Fruit fly (Drosophila melanogaster) whole organism, adult: ENCODE measurements around the gene dsx-c73A.

ENCODE experiments used
- CG11617 ChIP-seq: fragments of 200-800 bp; sonication (Bioruptor generic); optimal IDR thresholded peaks from 2 replicates; lab custom pipeline; 2017; ENCODE audit warnings: mild to moderate bottlenecking, missing biosample characterization, missing genetic modification reagents, missing genetic modification characterization
- CG12768 ChIP-seq: fragments of 200-800 bp; sonication (Bioruptor generic); optimal IDR thresholded peaks from 2 replicates; lab custom pipeline; 2017; ENCODE audit warnings: missing biosample characterization, missing genetic modification characterization, mild to moderate bottlenecking, moderate library complexity, missing genetic modification reagents
- CG14711 ChIP-seq: fragments of 200-800 bp; sonication (Bioruptor generic); optimal IDR thresholded peaks from 2 replicates; lab custom pipeline; 2018; ENCODE audit warnings: missing biosample characterization, mild to moderate bottlenecking, missing genetic modification characterization, moderate library complexity
- CG1620 ChIP-seq: fragments of 200-800 bp; sonication (Bioruptor generic); optimal IDR thresholded peaks from 2 replicates; lab custom pipeline; 2016; ENCODE audit warnings: missing biosample characterization, missing genetic modification characterization
- CG33017 ChIP-seq: fragments of 200-800 bp; sonication (Bioruptor generic); optimal IDR thresholded peaks from 2 replicates; lab custom pipeline; 2018; ENCODE audit warnings: missing biosample characterization, mild to moderate bottlenecking, missing genetic modification characterization, moderate library complexity
- CG5204 ChIP-seq: fragments of 200-800 bp; sonication (Bioruptor generic); optimal IDR thresholded peaks from 2 replicates; lab custom pipeline; 2016; ENCODE audit warnings: missing biosample characterization, missing genetic modification characterization
- CG7045 ChIP-seq: fragments of 200-800 bp; sonication (Bioruptor generic); optimal IDR thresholded peaks from 2 replicates; lab custom pipeline; 2017; ENCODE audit warnings: missing biosample characterization, mild to moderate bottlenecking, missing genetic modification characterization
- CG7101 ChIP-seq: fragments of 200-800 bp; sonication (Bioruptor generic); optimal IDR thresholded peaks from 2 replicates; lab custom pipeline; 2018; ENCODE audit warnings: missing biosample characterization, mild to moderate bottlenecking, missing genetic modification characterization, moderate library complexity
- Clk ChIP-seq: fragments of 200-800 bp; sonication (Bioruptor generic); optimal IDR thresholded peaks from 2 replicates; lab custom pipeline; 2017; ENCODE audit warnings: missing biosample characterization, missing genetic modification characterization
- Crg-1 ChIP-seq: fragments of 200-800 bp; sonication (Bioruptor generic); optimal IDR thresholded peaks from 2 replicates; lab custom pipeline; 2016; ENCODE audit warnings: missing biosample characterization, missing genetic modification characterization
- Hr96 ChIP-seq: fragments of 200-800 bp; sonication (Bioruptor generic); optimal IDR thresholded peaks from 2 replicates; lab custom pipeline; 2016; ENCODE audit warnings: missing biosample characterization, missing genetic modification characterization
- Mnt ChIP-seq: fragments of 200-800 bp; sonication (Bioruptor generic); optimal IDR thresholded peaks from 2 replicates; lab custom pipeline; 2016; ENCODE audit warnings: missing biosample characterization, mild to moderate bottlenecking, missing genetic modification characterization
- bab1 ChIP-seq: fragments of 200-800 bp; sonication (Bioruptor generic); optimal IDR thresholded peaks from 3 replicates; lab custom pipeline; 2019; ENCODE audit warnings: missing biosample characterization, mild to moderate bottlenecking, missing genetic modification characterization, moderate library complexity
- cic ChIP-seq: fragments of 200-800 bp; sonication (Bioruptor generic); optimal IDR thresholded peaks from 2 replicates; lab custom pipeline; 2017; ENCODE audit warnings: missing biosample characterization, mild to moderate bottlenecking, missing genetic modification characterization, moderate library complexity
- cnc ChIP-seq, 2 experiments: fragments of >200 bp; optimal IDR thresholded peaks; 2 replicates each; lab custom pipeline; 2017
- kay ChIP-seq: fragments of 200-800 bp; sonication (Bioruptor generic); peaks from one replicate; lab custom pipeline; 2016; ENCODE audit warnings: missing biosample characterization, missing genetic modification characterization, borderline replicate concordance
- ovo ChIP-seq: fragments of 200-800 bp; sonication (Bioruptor generic); optimal IDR thresholded peaks from 2 replicates; lab custom pipeline; 2016; ENCODE audit warnings: missing biosample characterization, missing genetic modification characterization
- pad ChIP-seq: fragments of 200-800 bp; sonication (Bioruptor generic); optimal IDR thresholded peaks from 3 replicates; lab custom pipeline; 2017; ENCODE audit warnings: missing biosample characterization, missing genetic modification characterization, mild to moderate bottlenecking, moderate library complexity, missing genetic modification reagents
- tj ChIP-seq: fragments of 200-800 bp; sonication (Bioruptor generic); optimal IDR thresholded peaks from 3 replicates; lab custom pipeline; 2017; ENCODE audit warnings: missing biosample characterization, mild to moderate bottlenecking, missing genetic modification characterization, moderate library complexity
- toe ChIP-seq: fragments of 200-800 bp; sonication (Bioruptor generic); optimal IDR thresholded peaks from 2 replicates; lab custom pipeline; 2016; ENCODE audit warnings: missing biosample characterization, missing genetic modification characterization

dsx-c73A gene

dm6 chr3L:16478608-16479203 is 26.9 kb upstream of the dsx-c73A start:
- TF ChIP-seq cnc (optimal IDR thresholded peaks at IDR 0.05; lab: Kevin White, UChicago) (no peak), Clk (GFP tag; lab: Kevin White, UChicago) (no peak), CG7045 (no peak), bab1 (GFP tag; lab: Kevin White, UChicago) (no peak), CG33017 (tag; lab: Kevin White, UChicago) (no peak), Crg-1 (no peak), tj (no peak), toe (no peak), kay (GFP tag; lab: Kevin White, UChicago) (no peak)

dm6 chr3L:16477730-16478129 is 26.0 kb upstream of the dsx-c73A start:
- TF ChIP-seq CG11617 (GFP tag; lab: Kevin White, UChicago) (no peak), Hr96 (no peak), Mnt (no peak), cic (GFP tag; lab: Kevin White, UChicago) (no peak), kay (GFP tag; lab: Kevin White, UChicago) (no peak), CG14711 (tag; lab: Kevin White, UChicago) (no peak), CG7045 (no peak), CG1620 (GFP tag; lab: Kevin White, UChicago) (no peak), pad (GFP tag; lab: Kevin White, UChicago) (no peak)

dm6 chr3L:16477134-16477702 is 25.5 kb upstream of the dsx-c73A start:
- no peak for TF ChIP-seq Crg-1
- TF ChIP-seq cnc (optimal IDR thresholded peaks at IDR 0.05; lab: Kevin White, UChicago) = no peak
- TF ChIP-seq CG1620 (GFP tag; lab: Kevin White, UChicago) = no peak
- TF ChIP-seq CG11617 (GFP tag; lab: Kevin White, UChicago) = no peak
- no peak for TF ChIP-seq ovo (GFP tag; lab: Kevin White, UChicago)

- no peak for TF ChIP-seq CG7101 (tag; lab: Kevin White, UChicago)
Observed at dm6 chr3L:16476709-16477119, 25.0 kb upstream of the dsx-c73A start.

dm6 chr3L:16475518-16476126 is 23.9 kb upstream of the dsx-c73A start:
- TF ChIP-seq CG12768 = no peak
- no peak for TF ChIP-seq CG1620 (GFP tag; lab: Kevin White, UChicago)
- no peak for TF ChIP-seq cic (GFP tag; lab: Kevin White, UChicago)
- no peak for TF ChIP-seq CG7101 (tag; lab: Kevin White, UChicago)
- no peak for TF ChIP-seq Mnt
- no peak for TF ChIP-seq CG14711 (tag; lab: Kevin White, UChicago)
- TF ChIP-seq CG11617 (GFP tag; lab: Kevin White, UChicago) = no peak
- TF ChIP-seq CG33017 (tag; lab: Kevin White, UChicago) = no peak
- TF ChIP-seq toe = no peak
- no peak for TF ChIP-seq Hr96

- no peak for TF ChIP-seq CG7045
- no peak for TF ChIP-seq CG12768
- no peak for TF ChIP-seq CG1620 (GFP tag; lab: Kevin White, UChicago)
Observed at dm6 chr3L:16474130-16474529, 22.4 kb upstream of the dsx-c73A start.

dm6 chr3L:16470071-16470470 is 18.3 kb upstream of the dsx-c73A start:
- no peak for TF ChIP-seq toe
- TF ChIP-seq cnc (optimal IDR thresholded peaks at IDR 0.05; lab: Kevin White, UChicago) = no peak
- TF ChIP-seq CG33017 (tag; lab: Kevin White, UChicago) = no peak
- TF ChIP-seq tj = no peak
- TF ChIP-seq CG7045 = no peak
- TF ChIP-seq kay (GFP tag; lab: Kevin White, UChicago) = no peak
- TF ChIP-seq CG7101 (tag; lab: Kevin White, UChicago) = no peak

dm6 chr3L:16463846-16464245 is 12.1 kb upstream of the dsx-c73A start:
- no peak for TF ChIP-seq bab1 (GFP tag; lab: Kevin White, UChicago)

- no peak for TF ChIP-seq Clk (GFP tag; lab: Kevin White, UChicago)
- TF ChIP-seq CG1620 (GFP tag; lab: Kevin White, UChicago) = no peak
- TF ChIP-seq pad (GFP tag; lab: Kevin White, UChicago) = no peak
- TF ChIP-seq tj = no peak
- TF ChIP-seq Mnt = no peak
- TF ChIP-seq kay (GFP tag; lab: Kevin White, UChicago) = no peak
- no peak for TF ChIP-seq CG33017 (tag; lab: Kevin White, UChicago)
- TF ChIP-seq CG12768 = no peak
- no peak for TF ChIP-seq CG7101 (tag; lab: Kevin White, UChicago)
- no peak for TF ChIP-seq CG5204 (GFP tag; lab: Kevin White, UChicago)
- TF ChIP-seq ovo (GFP tag; lab: Kevin White, UChicago) = no peak
- no peak for TF ChIP-seq bab1 (GFP tag; lab: Kevin White, UChicago)
- TF ChIP-seq Hr96 = no peak
- TF ChIP-seq CG7045 = no peak
- no peak for TF ChIP-seq Crg-1
- TF ChIP-seq toe = no peak
Observed at dm6 chr3L:16442628-16443027, 9.1 kb downstream of the dsx-c73A start.
